Worm (Caenorhabditis elegans): Measurements from ENCODE around the gene ZK673.11.

The ZK673.11 gene

ce11 chrII:10447348-10448316 is 9.4 kb upstream of the ZK673.11 start, which contains the start of gene ZK673.2 (continued):
- peak; percentile 57 for TF ChIP-seq gei-8 (GFP tag; optimal IDR thresholded peaks at IDR 0.05)
- TF ChIP-seq hlh-11 (tag; optimal IDR thresholded peaks at IDR 0.05) = peak; percentile 89
- peak; percentile 86 for TF ChIP-seq nhr-48 (tag; optimal IDR thresholded peaks at IDR 0.05)
- peak; percentile 6; the same call in 1 of the 2 replicates for TF ChIP-seq pha-4 (GFP tag; IDR thresholded peaks at IDR 0.05)
- no peak for TF ChIP-seq pha-4 (tag; optimal IDR thresholded peaks at IDR 0.05)
- no peak for TF ChIP-seq unc-39 (tag; optimal IDR thresholded peaks at IDR 0.05)
- TF ChIP-seq daf-8 (GFP tag; IDR thresholded peaks at IDR 0.05) = no peak
- no peak for TF ChIP-seq lin-13 (GFP tag; optimal IDR thresholded peaks at IDR 0.05)
- peak; percentile 70 for TF ChIP-seq nhr-28 (tag; optimal IDR thresholded peaks at IDR 0.05)
- TF ChIP-seq egl-27 (tag; optimal IDR thresholded peaks at IDR 0.05) = no peak
- TF ChIP-seq lin-38 (GFP tag; IDR thresholded peaks at IDR 0.05) = no peak
- no peak for TF ChIP-seq dmd-9 (GFP tag; IDR thresholded peaks at IDR 0.05)
- TF ChIP-seq dmd-6 (GFP tag; IDR thresholded peaks at IDR 0.05) = peak; percentile 94
- TF ChIP-seq ctbp-1 (GFP tag; IDR thresholded peaks at IDR 0.05) = no peak
- TF ChIP-seq lin-29 (GFP tag; IDR thresholded peaks at IDR 0.05) = no peak
- TF ChIP-seq F37D6.2 (tag; optimal IDR thresholded peaks at IDR 0.05) = no peak
- TF ChIP-seq nhr-237 (tag; optimal IDR thresholded peaks at IDR 0.05) = no peak
- no peak for TF ChIP-seq attf-4 (tag; optimal IDR thresholded peaks at IDR 0.05)
- TF ChIP-seq F49E8.2 (tag; optimal IDR thresholded peaks at IDR 0.05; ENCODE audit: borderline replicate concordance) = no peak
- TF ChIP-seq dve-1 (tag; optimal IDR thresholded peaks at IDR 0.05; ENCODE audit: insufficient read depth) = peak; percentile 42
- TF ChIP-seq zag-1 (tag; optimal IDR thresholded peaks at IDR 0.05) = no peak
- TF ChIP-seq hif-1 (tag; optimal IDR thresholded peaks at IDR 0.05) = peak in 1 of 2 experiments; percentile 72
- TF ChIP-seq tag-97 (GFP tag; IDR thresholded peaks at IDR 0.05) = no peak
- TF ChIP-seq F10B5.3 (tag; optimal IDR thresholded peaks at IDR 0.05) = no peak
- no peak for TF ChIP-seq Y48G9A.11 (GFP tag; IDR thresholded peaks at IDR 0.05)
- TF ChIP-seq dpl-1 (GFP tag; optimal IDR thresholded peaks at IDR 0.05) = no peak
- peak; percentile 77 for TF ChIP-seq nhr-11 (tag; optimal IDR thresholded peaks at IDR 0.05)
- no peak for TF ChIP-seq daf-12 (tag; optimal IDR thresholded peaks at IDR 0.05)
- no peak for TF ChIP-seq skn-1 (tag; optimal IDR thresholded peaks at IDR 0.05)
- no peak for TF ChIP-seq ceh-28 (tag; optimal IDR thresholded peaks at IDR 0.05)
- no peak for TF ChIP-seq nhr-111 (GFP tag; optimal IDR thresholded peaks at IDR 0.05)
- TF ChIP-seq F26F4.8 (GFP tag; conservative IDR thresholded peaks at IDR 0.05) = no peak
- TF ChIP-seq nhr-25 (tag; optimal IDR thresholded peaks at IDR 0.05; ENCODE audit: borderline replicate concordance, insufficient read depth) = no peak
- TF ChIP-seq pqm-1 (tag; optimal IDR thresholded peaks at IDR 0.05) = peak; percentile 46
- no peak for TF ChIP-seq lin-15B (tag; optimal IDR thresholded peaks at IDR 0.05)
- peak; percentile 61 for TF ChIP-seq nhr-10 (tag; optimal IDR thresholded peaks at IDR 0.05)

- TF ChIP-seq nhr-77 (tag; optimal IDR thresholded peaks at IDR 0.05) = no peak
- peak; percentile 54 for TF ChIP-seq aha-1 (tag)
Measured at ce11 chrII:10449707-10450106, 7.4 kb upstream of the ZK673.11 start, which contains the start of gene lin-56. TSS of gene lin-56 (plus strand) at chrII:10450007.

- TF ChIP-seq zfp-2 (tag; optimal IDR thresholded peaks at IDR 0.05) (no peak), arid-1 (GFP tag; conservative IDR thresholded peaks at IDR 0.05) (no peak), Y75B8A.6 (GFP tag; IDR thresholded peaks at IDR 0.05) (no peak), zfp-3 (GFP tag; conservative IDR thresholded peaks at IDR 0.05) (peak; percentile 47; the same call in 1 of the 2 replicates), F44E2.7 (GFP tag; IDR thresholded peaks at IDR 0.05) (no peak), mep-1 (tag; optimal IDR thresholded peaks at IDR 0.05) (peak; percentile 68), ceh-32 (tag; optimal IDR thresholded peaks at IDR 0.05; ENCODE audit: poor library complexity) (no peak), ces-1 (GFP tag; optimal IDR thresholded peaks at IDR 0.05) (no peak), F26F4.8 (GFP tag; conservative IDR thresholded peaks at IDR 0.05) (no peak), nhr-77 (tag; optimal IDR thresholded peaks at IDR 0.05) (no peak), ama-1 (optimal IDR thresholded peaks at IDR 0.05) (peak; percentile 56), ctbp-1 (GFP tag; IDR thresholded peaks at IDR 0.05) (no peak), nhr-48 (tag; optimal IDR thresholded peaks at IDR 0.05) (no peak), hlh-30 (tag; optimal IDR thresholded peaks at IDR 0.05; ENCODE audit: insufficient read depth) (peak; percentile 31), hlh-11 (tag; optimal IDR thresholded peaks at IDR 0.05) (no peak), zip-11 (GFP tag; IDR thresholded peaks at IDR 0.05) (no peak)
Measured at ce11 chrII:10450335-10450734, 6.7 kb upstream of the ZK673.11 start.
